Worm (Caenorhabditis elegans) whole organism, mixed stage, embryonic: ENCODE data around the gene rpi-1.

Experiments used
- lin-13 ChIP-seq: fragments of 150-350 bp; optimal IDR thresholded peaks from 2 replicates; lab custom pipeline; 2014; ENCODE audit warnings: missing biosample characterization, missing genetic modification characterization
- mep-1 ChIP-seq: fragments of 150-350 bp; optimal IDR thresholded peaks from 2 replicates; lab custom pipeline; 2017; ENCODE audit warnings: missing biosample characterization, missing genetic modification reagents, missing genetic modification characterization, inconsistent platforms
- mls-2 ChIP-seq: sonication (generic microtip); optimal IDR thresholded peaks from 2 replicates; lab custom pipeline; 2016; ENCODE audit warnings: mild to moderate bottlenecking, missing genetic modification characterization, moderate library complexity, missing compliant biosample characterization
- nhr-12 ChIP-seq: fragments of 150-350 bp; optimal IDR thresholded peaks from 2 replicates; lab custom pipeline; 2014; ENCODE audit warnings: missing biosample characterization, missing genetic modification characterization
- snpc-4 ChIP-seq: fragments of 150-350 bp; optimal IDR thresholded peaks from 2 replicates; lab custom pipeline; 2014; ENCODE audit warnings: missing biosample characterization, missing genetic modification characterization
- ztf-11 ChIP-seq: fragments of 150-350 bp; optimal IDR thresholded peaks from 2 replicates; lab custom pipeline; 2014; ENCODE audit warnings: missing biosample characterization, missing genetic modification characterization

DNA sequence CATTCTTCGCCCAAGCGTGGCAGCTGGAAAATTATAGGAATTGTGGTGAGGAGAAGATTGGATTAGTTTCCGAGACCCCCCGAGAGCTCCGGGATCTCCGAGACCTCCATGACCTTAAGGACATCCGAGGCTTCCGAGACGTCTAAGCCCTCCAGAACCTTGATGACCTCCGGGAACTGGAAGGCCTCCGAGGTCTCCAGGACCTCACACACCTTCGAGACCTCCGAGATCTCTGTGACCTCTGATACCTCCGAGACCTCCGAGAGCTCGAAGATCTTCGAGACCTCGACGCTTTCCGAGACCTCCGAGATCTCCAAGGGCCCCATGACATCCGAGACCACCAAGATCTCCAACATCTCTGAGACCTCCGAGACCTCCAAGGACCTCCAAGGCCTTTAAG is 20.0 kb upstream of the rpi-1 start:
- no peak for TF ChIP-seq mls-2 (tag; lab: Kevin White, UChicago)
- no peak for TF ChIP-seq nhr-12 (tag; lab: Kevin White, UChicago)
- no peak for TF ChIP-seq snpc-4
- no peak for TF ChIP-seq mep-1 (tag; lab: Kevin White, UChicago)
- no peak for TF ChIP-seq ztf-11
- no peak for TF ChIP-seq lin-13
